Worm (Caenorhabditis elegans) whole organism, midembryonic: ENCODE results near the gene sre-32.

Experiments
- T22C8.4 ChIP-seq: fragments of 200-800 bp; sonication (Bioruptor generic); IDR thresholded peaks from 2 replicates; pipeline ENCODE4 v1.3.6; 2022; ENCODE audit warnings: missing genetic modification characterization, missing compliant biosample characterization
- cog-1 ChIP-seq: sonication (generic microtip); optimal IDR thresholded peaks from 2 replicates; lab custom pipeline; 2016; ENCODE audit warnings: missing genetic modification characterization, missing compliant biosample characterization
- flt-1 ChIP-seq: fragments of 200-800 bp; sonication (Bioruptor generic); IDR thresholded peaks from 2 replicates; pipeline ENCODE4 v1.3.6; 2022; ENCODE audit warnings: missing genetic modification characterization, missing compliant biosample characterization
- klf-2 ChIP-seq: fragments of 200-800 bp; sonication (Bioruptor generic); conservative IDR thresholded peaks from 2 replicates; pipeline ENCODE4 v1.3.6; 2022; ENCODE audit warnings: missing genetic modification reagents, missing genetic modification characterization, missing compliant biosample characterization
- med-1 ChIP-seq: sonication (generic microtip); optimal IDR thresholded peaks from 2 replicates; lab custom pipeline; 2017; ENCODE audit warnings: missing genetic modification characterization, mild to moderate bottlenecking, missing compliant biosample characterization, antibody characterized with exemption, missing genetic modification reagents; ENCODE audit not compliant: insufficient read depth
- ref-1 ChIP-seq: fragments of 200-800 bp; sonication (Bioruptor generic); conservative IDR thresholded peaks from 2 replicates; pipeline ENCODE4 v1.3.6; 2022; ENCODE audit warnings: missing genetic modification reagents, missing genetic modification characterization, missing compliant biosample characterization
- tab-1 ChIP-seq: fragments of 200-800 bp; sonication (Bioruptor generic); IDR thresholded peaks from 2 replicates; pipeline ENCODE4 v1.3.6; 2022; ENCODE audit warnings: missing genetic modification characterization, missing compliant biosample characterization
- ztf-23 ChIP-seq: fragments of 200-800 bp; sonication (Bioruptor generic); IDR thresholded peaks from 2 replicates; pipeline ENCODE4 v1.3.6; 2022; ENCODE audit warnings: missing genetic modification reagents, missing genetic modification characterization, missing compliant biosample characterization
- ztf-29 ChIP-seq: fragments of 200-800 bp; sonication (Bioruptor generic); IDR thresholded peaks from 2 replicates; pipeline ENCODE4 v1.3.6; 2022; ENCODE audit warnings: missing genetic modification reagents, missing genetic modification characterization, missing compliant biosample characterization

sre-32 gene

ce11 chrII:12485060-12485459 lies 28.5 kb upstream of the sre-32 start, which contains the start of gene F15A4.10:
TSS of gene F15A4.10 (minus strand) at chrII:12485160.
- no peak for TF ChIP-seq flt-1 (GFP tag; lab: Robert Waterston, UW)
- no peak for TF ChIP-seq tab-1 (GFP tag; lab: Robert Waterston, UW)
- no peak for TF ChIP-seq ztf-29 (GFP tag; lab: Robert Waterston, UW)
- no peak for TF ChIP-seq T22C8.4 (GFP tag; lab: Robert Waterston, UW)
- TF ChIP-seq klf-2, result no peak
- TF ChIP-seq cog-1 (tag; lab: Kevin White, UChicago), result no peak
- TF ChIP-seq ztf-23, result no peak
- no peak for TF ChIP-seq med-1 (GFP tag; lab: Kevin White, UChicago)
- no peak for TF ChIP-seq ref-1 (GFP tag; lab: Robert Waterston, UW)

- no peak for TF ChIP-seq med-1 (GFP tag; lab: Kevin White, UChicago)
- TF ChIP-seq klf-2, result no peak
- TF ChIP-seq cog-1 (tag; lab: Kevin White, UChicago), result no peak
- TF ChIP-seq ztf-23, result no peak
- no peak for TF ChIP-seq flt-1 (GFP tag; lab: Robert Waterston, UW)
- TF ChIP-seq ref-1 (GFP tag; lab: Robert Waterston, UW), result no peak
- no peak for TF ChIP-seq ztf-29 (GFP tag; lab: Robert Waterston, UW)
- no peak for TF ChIP-seq tab-1 (GFP tag; lab: Robert Waterston, UW)
- TF ChIP-seq T22C8.4 (GFP tag; lab: Robert Waterston, UW), result no peak
These were observed 26.1 kb upstream of the sre-32 start, which contains the start of gene fbxb-102 for ce11 chrII:12482622-12483021. TSS of gene fbxb-102 (plus strand) at chrII:12482922.

DNA sequence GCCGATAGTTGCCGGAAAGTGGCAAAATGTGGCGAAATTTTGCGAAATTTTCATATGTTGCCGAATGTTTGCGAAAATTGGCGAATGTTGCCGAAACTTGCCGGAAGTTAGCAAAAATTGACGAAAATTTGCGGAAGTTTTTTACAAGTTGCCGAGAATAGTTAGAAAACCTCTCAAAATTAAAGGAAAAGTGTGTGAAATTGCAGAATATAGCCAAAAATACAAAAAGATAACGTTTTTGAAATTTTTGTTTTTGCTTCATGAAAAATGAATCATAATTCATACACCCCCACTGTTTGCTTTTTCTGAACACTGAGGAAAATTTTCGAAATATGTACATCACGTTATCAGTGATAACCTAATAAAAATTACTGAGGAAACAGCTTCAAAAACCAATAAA lies 25.1 kb upstream of the sre-32 start:
- TF ChIP-seq ztf-23 (no peak), cog-1 (tag; lab: Kevin White, UChicago) (no peak), ztf-29 (GFP tag; lab: Robert Waterston, UW) (no peak), med-1 (GFP tag; lab: Kevin White, UChicago) (no peak), T22C8.4 (GFP tag; lab: Robert Waterston, UW) (no peak), tab-1 (GFP tag; lab: Robert Waterston, UW) (no peak), klf-2 (no peak), flt-1 (GFP tag; lab: Robert Waterston, UW) (no peak)

ce11 chrII:12480811-12481210 lies 24.3 kb upstream of the sre-32 start, which contains the start of gene arrd-9:
TSS of gene arrd-9 (minus strand) at chrII:12480911.
- TF ChIP-seq ztf-23 (no peak), T22C8.4 (GFP tag; lab: Robert Waterston, UW) (no peak), flt-1 (GFP tag; lab: Robert Waterston, UW) (no peak), ztf-29 (GFP tag; lab: Robert Waterston, UW) (no peak), tab-1 (GFP tag; lab: Robert Waterston, UW) (no peak), ref-1 (GFP tag; lab: Robert Waterston, UW) (no peak), klf-2 (no peak), cog-1 (tag; lab: Kevin White, UChicago) (no peak), med-1 (GFP tag; lab: Kevin White, UChicago) (no peak)

DNA sequence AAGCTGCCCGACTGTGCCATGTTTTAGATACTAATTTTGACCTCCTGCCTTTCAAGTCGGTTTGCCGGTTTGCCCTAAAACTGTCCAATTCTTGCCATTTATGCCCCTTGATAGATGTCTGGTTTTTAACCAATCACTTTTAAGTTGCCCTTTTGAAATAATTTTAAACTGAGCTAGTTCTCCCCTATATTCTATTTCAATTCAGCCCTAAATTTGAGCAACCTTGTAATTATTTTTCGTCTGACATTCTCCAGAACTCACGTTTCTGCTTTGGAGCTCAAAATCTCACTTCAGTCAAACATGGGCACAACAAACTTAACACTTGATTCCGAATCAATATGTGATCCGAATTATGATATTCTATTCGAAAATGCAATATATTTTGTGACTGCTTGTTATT lies 16.9 kb upstream of the sre-32 start, which contains the start of gene srg-17:
TSS of gene srg-17 (plus strand) at position 301 of the 400 bp plus-strand sequence.
- TF ChIP-seq ztf-29 (GFP tag; lab: Robert Waterston, UW), result no peak
- no peak for TF ChIP-seq flt-1 (GFP tag; lab: Robert Waterston, UW)
- TF ChIP-seq cog-1 (tag; lab: Kevin White, UChicago), result no peak
- no peak for TF ChIP-seq ref-1 (GFP tag; lab: Robert Waterston, UW)
- no peak for TF ChIP-seq klf-2
- no peak for TF ChIP-seq tab-1 (GFP tag; lab: Robert Waterston, UW)
- no peak for TF ChIP-seq med-1 (GFP tag; lab: Kevin White, UChicago)
- TF ChIP-seq ztf-23, result no peak
- TF ChIP-seq T22C8.4 (GFP tag; lab: Robert Waterston, UW), result no peak

DNA sequence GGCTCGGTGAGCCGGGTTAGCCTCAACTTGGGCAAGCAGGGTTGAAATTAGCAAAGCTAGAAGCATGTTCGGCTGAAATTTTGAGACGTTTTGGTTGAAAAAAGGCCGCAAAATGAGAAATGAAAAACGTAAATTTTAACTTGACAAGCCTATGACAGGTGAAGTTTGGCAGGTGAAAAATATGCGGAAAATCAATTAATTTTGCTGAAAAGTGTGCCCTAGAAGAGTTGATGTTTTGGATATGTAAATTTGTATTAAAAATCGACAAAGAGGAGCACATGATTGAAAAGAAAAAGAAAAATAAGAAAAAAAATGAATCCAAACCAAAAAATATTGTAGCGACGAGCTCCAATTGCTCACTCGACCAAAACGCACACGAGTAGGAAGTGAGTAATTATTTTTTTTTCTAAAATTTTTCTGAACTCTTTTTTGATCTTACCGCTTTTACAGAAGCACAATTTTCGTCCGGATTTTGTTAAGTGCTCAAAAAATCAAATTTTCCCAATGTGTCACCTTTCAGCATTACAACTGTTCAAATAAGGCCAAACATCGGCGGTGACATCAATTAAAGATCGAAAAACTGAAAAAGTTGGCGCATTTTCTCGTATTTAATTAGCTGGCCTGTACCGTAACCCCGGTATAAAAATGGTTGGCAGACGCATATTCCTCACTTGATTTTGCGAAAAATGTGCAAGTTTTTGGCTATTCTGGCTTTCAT lies 14.8 kb upstream of the sre-32 start, which contains the start of the genes F15A4.5 and phat-8:
TSS of gene F15A4.5 (minus strand) at position 101 of the 718 bp plus-strand sequence.
TSS of gene phat-8 (plus strand) at position 668 of the 718 bp plus-strand sequence.
- TF ChIP-seq klf-2, result no peak
- no peak for TF ChIP-seq cog-1 (tag; lab: Kevin White, UChicago)
- no peak for TF ChIP-seq ztf-29 (GFP tag; lab: Robert Waterston, UW)

DNA sequence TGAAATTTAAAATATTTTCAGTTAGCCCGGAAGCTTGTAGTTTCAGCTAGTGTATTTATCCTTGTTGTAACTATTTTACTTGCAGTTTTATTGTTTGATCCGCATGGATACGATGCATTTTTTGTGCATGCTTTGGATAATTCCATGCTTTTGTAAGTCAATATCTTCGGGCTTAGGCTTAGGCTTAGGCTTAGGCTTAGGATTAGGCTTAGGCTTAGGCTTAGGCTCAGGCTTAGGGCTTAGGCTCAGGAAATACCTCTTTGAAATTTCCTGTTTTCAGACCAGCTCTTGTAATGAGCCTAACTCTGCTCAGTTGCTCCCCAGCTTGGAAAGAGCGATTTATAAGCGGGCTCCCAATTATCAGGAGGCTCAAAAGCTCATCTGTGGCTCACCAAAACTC lies 10.5 kb upstream of the sre-32 start, which contains the start of gene srg-16:
TSS of gene srg-16 (plus strand) at position 87 of the 400 bp plus-strand sequence.
- TF ChIP-seq ztf-29 (GFP tag; lab: Robert Waterston, UW) (no peak), flt-1 (GFP tag; lab: Robert Waterston, UW) (no peak), T22C8.4 (GFP tag; lab: Robert Waterston, UW) (no peak), cog-1 (tag; lab: Kevin White, UChicago) (no peak), klf-2 (no peak), med-1 (GFP tag; lab: Kevin White, UChicago) (no peak), ref-1 (GFP tag; lab: Robert Waterston, UW) (no peak), ztf-23 (no peak), tab-1 (GFP tag; lab: Robert Waterston, UW) (no peak)

DNA sequence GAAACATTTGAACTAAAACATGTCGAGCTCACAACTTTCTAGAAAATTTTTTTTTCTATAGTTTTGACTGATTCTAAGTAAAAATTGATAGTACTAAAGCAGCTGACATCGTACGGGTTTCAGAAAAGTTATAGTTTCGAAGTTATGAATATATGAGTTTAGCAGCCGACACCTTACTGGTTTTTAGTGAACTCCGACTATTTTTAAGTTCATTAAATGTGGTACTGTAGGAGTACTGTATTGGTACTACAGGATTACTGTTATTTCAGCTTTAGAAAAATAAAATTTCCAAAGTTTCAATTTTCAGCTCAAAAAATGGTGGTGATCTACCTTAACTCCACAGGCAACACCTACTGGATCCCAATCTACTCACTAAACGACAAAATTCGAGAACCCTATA lies 9.0 kb upstream of the sre-32 start, which contains the start of gene sre-37:
TSS of gene sre-37 (plus strand) at position 301 of the 400 bp plus-strand sequence.
- TF ChIP-seq T22C8.4 (GFP tag; lab: Robert Waterston, UW) (no peak), ztf-29 (GFP tag; lab: Robert Waterston, UW) (no peak), flt-1 (GFP tag; lab: Robert Waterston, UW) (no peak), ztf-23 (no peak), tab-1 (GFP tag; lab: Robert Waterston, UW) (no peak), cog-1 (tag; lab: Kevin White, UChicago) (no peak), ref-1 (GFP tag; lab: Robert Waterston, UW) (no peak), klf-2 (no peak), med-1 (GFP tag; lab: Kevin White, UChicago) (no peak)

ce11 chrII:12462244-12462643 lies 5.7 kb upstream of the sre-32 start, which contains the start of gene F15A4.2:
TSS of gene F15A4.2 (plus strand) at chrII:12462544.
- TF ChIP-seq cog-1 (tag; lab: Kevin White, UChicago), result no peak
- no peak for TF ChIP-seq ztf-29 (GFP tag; lab: Robert Waterston, UW)
- TF ChIP-seq ztf-23, result no peak
- no peak for TF ChIP-seq klf-2
- TF ChIP-seq med-1 (GFP tag; lab: Kevin White, UChicago), result no peak
- TF ChIP-seq T22C8.4 (GFP tag; lab: Robert Waterston, UW), result no peak; the same call in 1 of the 2 replicates
- no peak for TF ChIP-seq tab-1 (GFP tag; lab: Robert Waterston, UW)
- TF ChIP-seq flt-1 (GFP tag; lab: Robert Waterston, UW), result no peak
- TF ChIP-seq ref-1 (GFP tag; lab: Robert Waterston, UW), result no peak
